Worm (Caenorhabditis elegans): ENCODE measurements around the gene H02F09.3.

ce11 chrX:1598061-1598690 lies 29.7 kb downstream of the H02F09.3 start:
- TF ChIP-seq him-1 (tag; optimal IDR thresholded peaks at IDR 0.05): no peak
- TF ChIP-seq W03F9.2 (tag; optimal IDR thresholded peaks at IDR 0.05): no peak
- no peak for TF ChIP-seq dao-5 (tag; optimal IDR thresholded peaks at IDR 0.05)
